Fruit fly (Drosophila melanogaster): ENCODE measurements around the gene CG15425.

DNA sequence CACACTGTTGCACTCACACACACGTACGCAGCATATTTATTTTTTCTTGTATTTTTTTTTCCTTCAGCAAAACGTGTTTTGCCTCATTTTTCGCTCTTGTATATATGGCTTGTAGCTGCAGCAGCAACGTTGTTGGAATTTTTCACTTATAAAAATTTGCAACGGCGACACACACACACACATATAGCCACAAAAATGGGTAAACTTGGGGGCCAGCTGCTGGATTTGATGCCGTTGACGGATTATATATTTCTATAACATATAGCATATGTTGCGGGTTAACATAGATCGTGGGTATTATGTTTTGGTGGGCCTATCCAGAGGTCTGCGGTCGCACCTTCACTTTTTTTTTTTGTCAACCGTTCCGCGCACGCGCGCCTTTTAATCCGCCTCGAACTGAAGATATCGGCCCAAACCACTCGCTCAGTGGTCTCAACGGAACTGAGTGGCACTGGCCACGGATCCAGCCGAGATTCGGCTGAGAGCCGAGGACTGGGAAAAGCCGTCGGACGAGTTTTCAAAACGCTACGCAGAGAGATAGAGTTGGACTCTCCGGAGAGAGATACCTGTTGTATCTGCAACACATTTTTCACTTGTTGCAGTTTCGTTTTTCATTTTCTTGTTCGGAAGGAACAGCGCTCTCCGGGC lies 35.9 kb upstream of the CG15425 start, which contains the start of gene ft:
- TF ChIP-seq Dll (optimal IDR thresholded peaks at IDR 0.05) (no peak), psq (optimal IDR thresholded peaks at IDR 0.05) (no peak), EcR (GFP tag; optimal IDR thresholded peaks at IDR 0.05) (no peak), CG8478 (optimal IDR thresholded peaks at IDR 0.05) (no peak), usp (GFP tag; optimal IDR thresholded peaks at IDR 0.05) (no peak)

Measured in whole organism.